Worm (Caenorhabditis elegans): ENCODE data around the gene kvs-3.

kvs-3 gene

ce11 chrV:9274127-9275042, 43.7 kb upstream of the kvs-3 start:
- peak; percentile 5 for TF ChIP-seq unc-120 (tag; optimal IDR thresholded peaks at IDR 0.05; ENCODE audit: poor library complexity, severe bottlenecking)
- no peak for TF ChIP-seq blmp-1 (tag; optimal IDR thresholded peaks at IDR 0.05)
- TF ChIP-seq ztf-11 (tag; optimal IDR thresholded peaks at IDR 0.05): no peak
- TF ChIP-seq mab-5 (tag; optimal IDR thresholded peaks at IDR 0.05): peak; percentile 14
- no peak for TF ChIP-seq M03D4.4 (tag; optimal IDR thresholded peaks at IDR 0.05)
- TF ChIP-seq ham-2 (GFP tag; optimal IDR thresholded peaks at IDR 0.05): no peak
- TF ChIP-seq lsy-2 (tag; optimal IDR thresholded peaks at IDR 0.05): no peak
- TF ChIP-seq sem-2 (GFP tag; optimal IDR thresholded peaks at IDR 0.05): no peak
- no peak for TF ChIP-seq pha-4 (tag; optimal IDR thresholded peaks at IDR 0.05)
- TF ChIP-seq nhr-76 (tag; optimal IDR thresholded peaks at IDR 0.05): no peak
- TF ChIP-seq flh-1 (GFP tag; optimal IDR thresholded peaks at IDR 0.05): no peak
- no peak for TF ChIP-seq ces-1 (GFP tag; optimal IDR thresholded peaks at IDR 0.05)
- no peak for TF ChIP-seq nhr-12 (tag; optimal IDR thresholded peaks at IDR 0.05)
- peak; percentile 63 for TF ChIP-seq unc-62 (GFP tag; optimal IDR thresholded peaks at IDR 0.05)
- TF ChIP-seq drap-1 (GFP tag; optimal IDR thresholded peaks at IDR 0.05): no peak
- TF ChIP-seq hlh-1 (tag; optimal IDR thresholded peaks at IDR 0.05): no peak
- no peak for TF ChIP-seq unc-39 (tag; optimal IDR thresholded peaks at IDR 0.05)
- TF ChIP-seq zip-8 (tag; optimal IDR thresholded peaks at IDR 0.05): no peak

- TF ChIP-seq nhr-2 (tag; optimal IDR thresholded peaks at IDR 0.05): no peak
- no peak for TF ChIP-seq hlh-1 (tag; optimal IDR thresholded peaks at IDR 0.05)
- TF ChIP-seq nhr-76 (tag; optimal IDR thresholded peaks at IDR 0.05): no peak
- no peak for TF ChIP-seq pha-4 (tag; optimal IDR thresholded peaks at IDR 0.05)
- no peak for TF ChIP-seq snpc-4 (tag; optimal IDR thresholded peaks at IDR 0.05)
Measured at ce11 chrV:9282110-9282509, 36.0 kb upstream of the kvs-3 start, which contains the start of gene hlh-10. TSS of gene hlh-10 (minus strand) at chrV:9282210.

- TF ChIP-seq cnd-1 (tag; optimal IDR thresholded peaks at IDR 0.05): no peak
- no peak for TF ChIP-seq M03D4.4 (tag; optimal IDR thresholded peaks at IDR 0.05)
- TF ChIP-seq snpc-4 (tag; optimal IDR thresholded peaks at IDR 0.05): no peak
- no peak for TF ChIP-seq mab-5 (tag; optimal IDR thresholded peaks at IDR 0.05)
- no peak for TF ChIP-seq elt-1 (tag; optimal IDR thresholded peaks at IDR 0.05; ENCODE audit: borderline replicate concordance, insufficient read depth)
- TF ChIP-seq lin-13 (tag; optimal IDR thresholded peaks at IDR 0.05): no peak
Measured at ce11 chrV:9283452-9283851, 34.7 kb upstream of the kvs-3 start.

- TF ChIP-seq elt-1 (tag; optimal IDR thresholded peaks at IDR 0.05; ENCODE audit: borderline replicate concordance, insufficient read depth) (no peak), lsy-2 (tag; optimal IDR thresholded peaks at IDR 0.05) (no peak), lin-13 (tag; optimal IDR thresholded peaks at IDR 0.05) (no peak), nhr-237 (tag; optimal IDR thresholded peaks at IDR 0.05) (no peak), mls-2 (tag; optimal IDR thresholded peaks at IDR 0.05) (no peak), M03D4.4 (tag; optimal IDR thresholded peaks at IDR 0.05) (no peak), sem-2 (GFP tag; optimal IDR thresholded peaks at IDR 0.05) (no peak), drap-1 (GFP tag; optimal IDR thresholded peaks at IDR 0.05) (no peak), ces-1 (GFP tag; optimal IDR thresholded peaks at IDR 0.05) (no peak), hlh-1 (tag; optimal IDR thresholded peaks at IDR 0.05) (no peak), bed-3 (GFP tag; optimal IDR thresholded peaks at IDR 0.05) (no peak), zip-8 (tag; optimal IDR thresholded peaks at IDR 0.05) (no peak), nhr-2 (tag; optimal IDR thresholded peaks at IDR 0.05) (no peak)
Measured at ce11 chrV:9287460-9287859, 30.7 kb upstream of the kvs-3 start, which contains the start of gene lron-2. TSS of gene lron-2 (minus strand) at chrV:9287560.

- TF ChIP-seq ceh-43 (GFP tag; optimal IDR thresholded peaks at IDR 0.05) (no peak), mep-1 (tag; optimal IDR thresholded peaks at IDR 0.05) (no peak), unc-39 (tag; optimal IDR thresholded peaks at IDR 0.05) (no peak), nhr-12 (tag; optimal IDR thresholded peaks at IDR 0.05) (no peak), nhr-76 (tag; optimal IDR thresholded peaks at IDR 0.05) (no peak), lsy-2 (tag; optimal IDR thresholded peaks at IDR 0.05) (no peak), nhr-237 (tag; optimal IDR thresholded peaks at IDR 0.05) (no peak), unc-120 (tag; optimal IDR thresholded peaks at IDR 0.05; ENCODE audit: poor library complexity, severe bottlenecking) (no peak), lin-32 (GFP tag; optimal IDR thresholded peaks at IDR 0.05) (no peak), blmp-1 (tag; optimal IDR thresholded peaks at IDR 0.05) (no peak), mls-2 (tag; optimal IDR thresholded peaks at IDR 0.05) (no peak), drap-1 (GFP tag; optimal IDR thresholded peaks at IDR 0.05) (no peak), ces-1 (GFP tag; optimal IDR thresholded peaks at IDR 0.05) (no peak), pha-4 (tag; optimal IDR thresholded peaks at IDR 0.05) (no peak), sem-2 (GFP tag; optimal IDR thresholded peaks at IDR 0.05) (no peak), ceh-83 (GFP tag; optimal IDR thresholded peaks at IDR 0.05) (no peak), elt-3 (tag; optimal IDR thresholded peaks at IDR 0.05) (no peak), mab-5 (tag; optimal IDR thresholded peaks at IDR 0.05) (no peak), bed-3 (GFP tag; optimal IDR thresholded peaks at IDR 0.05) (no peak), M03D4.4 (tag; optimal IDR thresholded peaks at IDR 0.05) (no peak)
Measured at ce11 chrV:9291919-9292318, 26.2 kb upstream of the kvs-3 start, which contains the start of gene ZK682.7. TSS of gene ZK682.7 (minus strand) at chrV:9292165.
